Worm (Caenorhabditis elegans) whole organism, L4/young adult: ENCODE measurements around the gene K02A6.1.

Experiments used
- dao-5 ChIP-seq: sonication (generic microtip); optimal IDR thresholded peaks from 2 replicates; lab custom pipeline; 2016; ENCODE audit warnings: missing genotype, missing genetic modification characterization, moderate library complexity, missing compliant biosample characterization
- him-1 ChIP-seq: sonication (generic microtip); optimal IDR thresholded peaks from 2 replicates; lab custom pipeline; 2016; ENCODE audit warnings: missing genotype, missing genetic modification reagents, missing genetic modification characterization, missing compliant biosample characterization

- TF ChIP-seq him-1 (no peak), dao-5 (tag; lab: Kevin White, UChicago) (no peak)
Observed at ce11 chrX:8233554-8233953, 14.0 kb downstream of the K02A6.1 start.
